Worm (Caenorhabditis elegans): Measurements from ENCODE around the gene T12D8.5.

DNA sequence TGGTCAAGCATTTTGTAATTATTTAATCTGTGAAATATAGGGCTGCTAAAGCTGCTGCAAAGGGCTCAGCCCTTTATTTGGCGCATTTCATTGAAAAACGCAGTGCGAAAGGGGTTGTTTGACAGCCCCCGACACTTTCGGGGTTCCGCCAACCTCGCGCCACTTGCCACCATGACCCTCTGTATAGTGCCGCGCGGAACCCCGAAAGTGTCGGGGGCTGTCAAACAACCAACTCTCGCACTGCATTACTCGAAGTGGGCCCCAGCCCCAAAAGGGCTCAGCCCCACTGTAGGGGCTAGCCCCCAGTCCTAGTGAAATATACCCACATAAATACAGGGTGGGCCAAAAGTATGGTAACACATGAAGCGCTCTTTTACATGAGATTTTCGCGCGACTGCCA, 26.3 kb downstream of the T12D8.5 start:
- no peak for TF ChIP-seq M03D4.4 (tag; optimal IDR thresholded peaks at IDR 0.05)
- TF ChIP-seq ztf-11 (tag; optimal IDR thresholded peaks at IDR 0.05): no peak
- no peak for TF ChIP-seq unc-39 (tag; optimal IDR thresholded peaks at IDR 0.05)
- no peak for TF ChIP-seq cnd-1 (tag; optimal IDR thresholded peaks at IDR 0.05)
- TF ChIP-seq nhr-12 (tag; optimal IDR thresholded peaks at IDR 0.05): no peak
- TF ChIP-seq nhr-28 (tag; optimal IDR thresholded peaks at IDR 0.05): no peak
